Worm (Caenorhabditis elegans) whole organism, mixed stage, embryonic: ENCODE measurements around the gene C14B1.2.

Experiments used
- blmp-1 ChIP-seq: fragments of 150-350 bp; optimal IDR thresholded peaks from 2 replicates; lab custom pipeline; 2014; ENCODE audit warnings: missing biosample characterization, missing genetic modification characterization
- lsy-2 ChIP-seq: fragments of 150-350 bp; optimal IDR thresholded peaks from 2 replicates; lab custom pipeline; 2014; ENCODE audit warnings: missing biosample characterization, missing genetic modification characterization
- nhr-12 ChIP-seq: fragments of 150-350 bp; optimal IDR thresholded peaks from 2 replicates; lab custom pipeline; 2014; ENCODE audit warnings: missing biosample characterization, missing genetic modification characterization
- nhr-76 ChIP-seq: sonication (generic microtip); optimal IDR thresholded peaks from 2 replicates; lab custom pipeline; 2017; ENCODE audit warnings: missing biosample characterization, missing genetic modification characterization
- pha-4 ChIP-seq: fragments of 150-350 bp; optimal IDR thresholded peaks from 2 replicates; lab custom pipeline; 2018; ENCODE audit warnings: missing biosample characterization, missing genetic modification reagents, missing genetic modification characterization
- snpc-4 ChIP-seq: fragments of 150-350 bp; optimal IDR thresholded peaks from 2 replicates; lab custom pipeline; 2014; ENCODE audit warnings: missing biosample characterization, missing genetic modification characterization
- unc-62 ChIP-seq: fragments of 150-350 bp; optimal IDR thresholded peaks from 2 replicates; lab custom pipeline; 2014; ENCODE audit warnings: missing biosample characterization, missing genetic modification reagents, missing genetic modification characterization
- ztf-11 ChIP-seq: fragments of 150-350 bp; optimal IDR thresholded peaks from 2 replicates; lab custom pipeline; 2014; ENCODE audit warnings: missing biosample characterization, missing genetic modification characterization

ce11 chrIII:3723726-3724125, 21.7 kb downstream of the C14B1.2 start:
- TF ChIP-seq lsy-2 (tag; lab: Kevin White, UChicago) (no peak), pha-4 (tag; lab: Kevin White, UChicago) (no peak), snpc-4 (tag; lab: Kevin White, UChicago) (no peak), ztf-11 (tag; lab: Kevin White, UChicago) (no peak), nhr-76 (tag; lab: Kevin White, UChicago) (no peak), nhr-12 (tag; lab: Kevin White, UChicago) (no peak), unc-62 (GFP tag; lab: Kevin White, UChicago) (no peak), blmp-1 (tag; lab: Kevin White, UChicago) (no peak)
